Fruit fly (Drosophila melanogaster): ENCODE data around the gene CheB93a.

The CheB93a gene

DNA sequence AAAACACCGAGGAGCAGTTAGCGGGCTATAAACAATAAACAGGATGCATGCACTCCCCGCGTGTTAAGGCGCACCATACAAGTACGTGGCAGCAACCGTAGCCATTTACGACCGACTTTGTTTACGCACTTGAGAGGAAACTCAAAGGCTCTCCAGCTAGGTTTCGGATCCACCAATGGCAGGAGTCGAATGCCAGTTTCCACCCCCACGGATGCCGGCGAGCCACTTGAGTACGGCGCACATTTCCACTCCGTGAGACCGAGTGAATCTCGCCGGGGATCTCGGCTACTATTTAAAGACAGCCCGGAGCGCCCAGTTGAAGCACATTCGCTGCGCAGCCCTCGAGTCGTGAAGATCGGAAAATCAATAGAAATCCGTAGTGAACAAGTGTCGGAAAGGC lies 18.7 kb upstream of the CheB93a start, which contains the start of gene bap:
bap (plus strand) TSS at position 317 of the 400 bp plus-strand sequence.
- TF ChIP-seq Vsx2 (GFP tag; optimal IDR thresholded peaks at IDR 0.05; ENCODE audit: partially characterized antibody) (no peak), fru (GFP tag; optimal IDR thresholded peaks at IDR 0.05) (no peak), Myc (optimal IDR thresholded peaks at IDR 0.05) (no peak), h (GFP tag; optimal IDR thresholded peaks at IDR 0.05) (no peak), Jra (GFP tag; optimal IDR thresholded peaks at IDR 0.05) (no peak), GATAd (GFP tag; optimal IDR thresholded peaks at IDR 0.05) (no peak), brk (GFP tag; optimal IDR thresholded peaks at IDR 0.05) (no peak), Dif (GFP tag; optimal IDR thresholded peaks at IDR 0.05; ENCODE audit: partially characterized antibody) (no peak), Abd-B (GFP tag; optimal IDR thresholded peaks at IDR 0.05) (no peak), N (GFP tag; optimal IDR thresholded peaks at IDR 0.05) (no peak), HLH106 (tag; optimal IDR thresholded peaks at IDR 0.05) (no peak), jim (GFP tag; optimal IDR thresholded peaks at IDR 0.05) (no peak)

DNA sequence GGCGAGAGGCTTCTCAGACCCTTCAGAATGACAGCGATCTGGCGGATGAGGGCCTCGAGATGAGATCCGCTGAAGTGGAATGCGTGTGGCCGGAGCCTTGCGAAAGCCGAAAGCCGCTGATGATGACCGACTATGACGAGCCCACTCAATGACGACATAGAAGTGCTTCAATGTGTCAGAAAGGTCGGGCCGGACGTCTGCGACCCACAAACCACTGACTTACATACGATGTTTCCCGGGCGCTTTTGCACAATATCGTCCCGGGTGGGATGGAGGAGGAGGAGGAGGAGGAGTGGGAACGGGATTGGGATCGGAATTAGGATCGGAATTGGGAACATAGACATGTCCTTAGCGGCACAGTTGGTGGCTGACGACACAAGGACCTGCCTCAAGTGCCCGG lies 16.3 kb upstream of the CheB93a start:
- TF ChIP-seq ey (GFP tag; optimal IDR thresholded peaks at IDR 0.05) (no peak), pan (optimal IDR thresholded peaks at IDR 0.05) (no peak), woc (GFP tag; optimal IDR thresholded peaks at IDR 0.05) (no peak), OdsH (GFP tag; optimal IDR thresholded peaks at IDR 0.05) (no peak), Abd-B (GFP tag; optimal IDR thresholded peaks at IDR 0.05) (no peak)

DNA sequence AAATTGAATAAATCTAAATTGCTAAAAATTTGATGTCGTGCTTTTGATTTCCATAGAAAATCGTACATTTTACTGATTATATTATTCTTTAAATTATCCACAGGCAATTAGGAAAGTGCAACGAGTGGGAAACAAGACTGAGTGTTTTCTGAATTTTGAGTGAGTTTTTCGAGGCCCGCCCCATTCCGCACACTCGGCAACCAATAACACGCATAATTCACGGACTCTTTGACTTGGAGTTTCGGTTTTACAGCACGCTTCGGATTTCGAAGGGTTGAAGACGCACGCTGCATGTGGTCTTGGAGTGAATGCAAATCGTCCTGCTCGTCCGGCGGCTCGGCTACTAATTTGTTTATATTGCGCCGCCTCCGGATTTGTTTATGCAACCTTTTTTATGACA lies 15.0 kb upstream of the CheB93a start:
- TF ChIP-seq Hr83 (GFP tag; optimal IDR thresholded peaks at IDR 0.05; ENCODE audit: poor library complexity, severe bottlenecking): no peak

DNA sequence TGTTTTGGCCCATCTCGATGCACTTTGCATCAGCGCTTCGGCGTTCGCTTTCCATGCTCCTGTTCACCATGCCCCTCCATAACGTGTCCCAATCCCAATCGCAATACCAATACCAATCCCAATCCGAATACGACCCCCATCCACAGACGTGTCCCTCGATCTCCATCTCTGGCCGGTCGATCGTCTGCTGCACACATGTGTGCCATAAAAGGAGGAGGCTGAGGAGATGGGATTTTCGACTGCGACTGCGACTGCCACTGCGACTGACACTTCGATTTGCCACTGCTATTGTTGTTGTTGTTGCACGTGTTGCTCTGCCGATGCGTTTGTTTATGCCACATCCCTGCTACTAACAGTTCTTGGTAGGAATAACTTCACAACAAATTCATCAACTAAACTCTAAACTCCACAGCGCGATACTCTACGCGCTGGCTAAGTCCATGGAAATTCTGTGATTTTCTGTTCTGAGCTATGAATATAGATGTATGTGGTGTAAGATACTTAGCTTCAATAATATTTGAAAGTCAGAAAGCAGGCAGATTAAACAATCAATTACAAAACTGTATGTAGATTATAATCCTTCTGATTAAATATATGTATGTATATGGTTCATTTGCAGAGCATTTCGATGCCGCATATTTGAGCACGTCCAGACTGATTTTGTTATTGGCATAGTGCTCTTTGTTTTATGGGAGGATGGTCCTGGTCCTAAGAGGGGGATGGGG lies 14.1 kb upstream of the CheB93a start:
- TF ChIP-seq dl (GFP tag; optimal IDR thresholded peaks at IDR 0.05; ENCODE audit: insufficient read depth in 1 of 2, partially characterized antibody in 2 of 2): no peak
- TF ChIP-seq woc (GFP tag; optimal IDR thresholded peaks at IDR 0.05): no peak
- TF ChIP-seq N (GFP tag; optimal IDR thresholded peaks at IDR 0.05): no peak
- TF ChIP-seq CG9705 (GFP tag; optimal IDR thresholded peaks at IDR 0.05): no peak
- TF ChIP-seq sv (GFP tag; optimal IDR thresholded peaks at IDR 0.05): no peak
- TF ChIP-seq usp (GFP tag; optimal IDR thresholded peaks at IDR 0.05): no peak
- no peak for TF ChIP-seq Abd-B (GFP tag; optimal IDR thresholded peaks at IDR 0.05)
- TF ChIP-seq dsf (GFP tag; optimal IDR thresholded peaks at IDR 0.05; ENCODE audit: borderline replicate concordance): no peak
- TF ChIP-seq CG32264 (GFP tag; optimal IDR thresholded peaks at IDR 0.05): no peak
- no peak for TF ChIP-seq br (GFP tag; optimal IDR thresholded peaks at IDR 0.05)
- TF ChIP-seq lola (GFP tag; optimal IDR thresholded peaks at IDR 0.05): no peak
- no peak for TF ChIP-seq Rel (GFP tag; optimal IDR thresholded peaks at IDR 0.05)
- TF ChIP-seq Rel (tag; optimal IDR thresholded peaks at IDR 0.05): no peak
- TF ChIP-seq rgr (GFP tag; optimal IDR thresholded peaks at IDR 0.05): no peak
- TF ChIP-seq pan (optimal IDR thresholded peaks at IDR 0.05): no peak
- no peak for TF ChIP-seq sage (GFP tag; optimal IDR thresholded peaks at IDR 0.05)
- TF ChIP-seq GATAd (GFP tag; optimal IDR thresholded peaks at IDR 0.05): no peak
- no peak for TF ChIP-seq tai (GFP tag; optimal IDR thresholded peaks at IDR 0.05)
- TF ChIP-seq Hr78 (GFP tag; optimal IDR thresholded peaks at IDR 0.05): no peak
- no peak for TF ChIP-seq HLH106 (tag; optimal IDR thresholded peaks at IDR 0.05)
- TF ChIP-seq h (GFP tag; optimal IDR thresholded peaks at IDR 0.05): no peak

DNA sequence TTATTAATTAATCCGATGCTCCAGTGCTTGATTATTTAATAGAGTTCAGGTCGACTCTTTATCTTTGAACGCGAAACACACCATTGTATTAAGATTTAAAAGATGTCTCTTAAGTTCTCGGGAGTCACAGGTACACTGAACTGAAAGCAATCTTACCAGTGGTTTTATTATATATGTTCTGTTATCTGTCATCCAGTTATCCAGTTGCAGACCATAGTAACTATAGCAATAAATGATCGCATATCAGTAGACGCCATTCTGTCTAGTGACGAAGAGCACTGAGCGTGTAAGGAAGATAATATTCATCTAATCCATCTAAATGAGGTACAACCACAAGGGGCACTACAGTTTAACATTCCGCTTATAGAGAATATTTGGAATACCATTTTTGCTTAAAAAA lies 7.6 kb upstream of the CheB93a start, which contains the start of gene Ugt49B2:
Ugt49B2 (minus strand) TSS at position 101 of the 400 bp plus-strand sequence.
- TF ChIP-seq psq (GFP tag; optimal IDR thresholded peaks at IDR 0.05): no peak
- TF ChIP-seq Abd-B (GFP tag; optimal IDR thresholded peaks at IDR 0.05): no peak
- TF ChIP-seq Mio (GFP tag; optimal IDR thresholded peaks at IDR 0.05): no peak
- no peak for TF ChIP-seq Jra (GFP tag; optimal IDR thresholded peaks at IDR 0.05)
- TF ChIP-seq woc (GFP tag; optimal IDR thresholded peaks at IDR 0.05): no peak
- no peak for TF ChIP-seq Myc (optimal IDR thresholded peaks at IDR 0.05)
- TF ChIP-seq CG9705 (GFP tag; optimal IDR thresholded peaks at IDR 0.05): no peak
- no peak for TF ChIP-seq Hnf4 (GFP tag; optimal IDR thresholded peaks at IDR 0.05)
- TF ChIP-seq Vsx2 (GFP tag; optimal IDR thresholded peaks at IDR 0.05; ENCODE audit: partially characterized antibody): no peak
- TF ChIP-seq h (GFP tag; optimal IDR thresholded peaks at IDR 0.05): no peak
